Fruit fly (Drosophila melanogaster) whole organism, adult: ENCODE measurements around the gene Dred.

Experiments used
- CG11617 ChIP-seq: fragments of 200-800 bp; sonication (Bioruptor generic); optimal IDR thresholded peaks from 2 replicates; lab custom pipeline; 2017; ENCODE audit warnings: mild to moderate bottlenecking, missing biosample characterization, missing genetic modification reagents, missing genetic modification characterization
- CG12768 ChIP-seq: fragments of 200-800 bp; sonication (Bioruptor generic); optimal IDR thresholded peaks from 2 replicates; lab custom pipeline; 2017; ENCODE audit warnings: missing biosample characterization, missing genetic modification characterization, mild to moderate bottlenecking, moderate library complexity, missing genetic modification reagents
- CG1620 ChIP-seq: fragments of 200-800 bp; sonication (Bioruptor generic); optimal IDR thresholded peaks from 2 replicates; lab custom pipeline; 2016; ENCODE audit warnings: missing biosample characterization, missing genetic modification characterization
- CG33017 ChIP-seq: fragments of 200-800 bp; sonication (Bioruptor generic); optimal IDR thresholded peaks from 2 replicates; lab custom pipeline; 2018; ENCODE audit warnings: missing biosample characterization, mild to moderate bottlenecking, missing genetic modification characterization, moderate library complexity
- CG7101 ChIP-seq: fragments of 200-800 bp; sonication (Bioruptor generic); optimal IDR thresholded peaks from 2 replicates; lab custom pipeline; 2018; ENCODE audit warnings: missing biosample characterization, mild to moderate bottlenecking, missing genetic modification characterization, moderate library complexity
- Mnt ChIP-seq: fragments of 200-800 bp; sonication (Bioruptor generic); optimal IDR thresholded peaks from 2 replicates; lab custom pipeline; 2016; ENCODE audit warnings: missing biosample characterization, mild to moderate bottlenecking, missing genetic modification characterization
- cic ChIP-seq: fragments of 200-800 bp; sonication (Bioruptor generic); optimal IDR thresholded peaks from 2 replicates; lab custom pipeline; 2017; ENCODE audit warnings: missing biosample characterization, mild to moderate bottlenecking, missing genetic modification characterization, moderate library complexity
- kay ChIP-seq: fragments of 200-800 bp; sonication (Bioruptor generic); peaks from one replicate; lab custom pipeline; 2016; ENCODE audit warnings: missing biosample characterization, missing genetic modification characterization, borderline replicate concordance
- ovo ChIP-seq: fragments of 200-800 bp; sonication (Bioruptor generic); optimal IDR thresholded peaks from 2 replicates; lab custom pipeline; 2016; ENCODE audit warnings: missing biosample characterization, missing genetic modification characterization
- tj ChIP-seq: fragments of 200-800 bp; sonication (Bioruptor generic); optimal IDR thresholded peaks from 3 replicates; lab custom pipeline; 2017; ENCODE audit warnings: missing biosample characterization, mild to moderate bottlenecking, missing genetic modification characterization, moderate library complexity

dm6 chr3L:19528547-19528946 lies 15.5 kb downstream of the Dred start:
- TF ChIP-seq CG11617 (no peak), tj (GFP tag; lab: Kevin White, UChicago) (no peak), CG7101 (tag; lab: Kevin White, UChicago) (no peak), CG12768 (GFP tag; lab: Kevin White, UChicago) (no peak), kay (GFP tag; lab: Kevin White, UChicago) (no peak), CG33017 (no peak), cic (GFP tag; lab: Kevin White, UChicago) (no peak), ovo (no peak), Mnt (GFP tag; lab: Kevin White, UChicago) (no peak), CG1620 (GFP tag; lab: Kevin White, UChicago) (no peak)
